Worm (Caenorhabditis elegans) whole organism, early embryonic: ENCODE measurements around the gene R08A2.1.

Experiments
- ama-1 ChIP-seq: fragments of 150-350 bp; optimal IDR thresholded peaks from 2 replicates; lab custom pipeline; 2014
- hmbx-1 ChIP-seq: sonication (generic microtip); optimal IDR thresholded peaks from 2 replicates; lab custom pipeline; 2016; ENCODE audit warnings: mild to moderate bottlenecking, missing genetic modification characterization, missing compliant biosample characterization

DNA sequence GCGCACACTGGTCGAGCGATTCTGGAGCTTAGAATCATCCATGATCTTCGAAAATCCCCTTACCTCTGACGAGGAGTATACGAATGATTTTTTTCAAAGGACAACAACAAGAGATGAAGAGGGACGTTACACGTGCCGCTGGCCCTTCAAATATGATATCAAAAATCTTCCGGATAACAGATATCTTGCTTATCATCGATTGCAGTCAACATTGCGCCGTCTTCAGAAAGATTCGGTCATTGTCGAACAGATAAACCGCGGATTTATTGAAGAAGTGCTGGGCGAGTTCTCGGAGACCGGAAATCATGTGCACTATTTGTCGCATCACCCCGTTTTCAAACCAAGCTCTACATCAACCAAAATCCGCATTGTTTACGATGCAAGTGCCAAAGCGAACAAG is 43.2 kb upstream of the R08A2.1 start:
- TF ChIP-seq ama-1 (lab: Kevin White, UChicago) (no peak), hmbx-1 (tag; lab: Kevin White, UChicago) (no peak)
